Fruit fly (Drosophila melanogaster): Measurements from ENCODE around the gene CHKov2.

DNA sequence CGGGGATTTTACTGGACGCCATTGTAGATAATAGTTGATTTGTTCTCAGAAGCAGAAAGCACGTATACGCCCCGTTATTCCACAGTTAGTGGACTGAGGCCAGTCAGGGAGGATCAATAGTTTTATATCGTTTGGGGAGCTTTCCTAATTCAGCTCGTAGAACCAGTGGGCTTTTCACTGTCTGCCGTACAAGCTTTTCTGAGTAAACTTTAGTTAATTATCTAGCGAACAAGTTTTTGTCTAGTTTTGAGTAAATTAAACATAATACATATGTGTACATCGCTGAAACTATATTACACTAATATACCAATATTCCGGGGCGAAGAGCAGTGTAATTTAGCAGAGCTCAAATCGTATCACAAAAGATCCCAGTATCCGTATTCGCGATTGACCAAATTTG lies 8.3 kb downstream of the CHKov2 start, which contains the start of gene CG10562:
- TF ChIP-seq svp (GFP tag): no peak
- TF ChIP-seq CG6808 (GFP tag; optimal IDR thresholded peaks at IDR 0.05): no peak
- no peak for TF ChIP-seq fkh (GFP tag; optimal IDR thresholded peaks at IDR 0.05)
- TF ChIP-seq CG6854 (GFP tag; optimal IDR thresholded peaks at IDR 0.05): no peak
- TF ChIP-seq CG6276 (GFP tag; optimal IDR thresholded peaks at IDR 0.05): no peak
- no peak for TF ChIP-seq CG11762 (GFP tag; optimal IDR thresholded peaks at IDR 0.05; ENCODE audit: insufficient read depth)
- TF ChIP-seq Ets96B (tag; optimal IDR thresholded peaks at IDR 0.05): no peak

All from whole organism, prepupa.